Fruit fly (Drosophila melanogaster) whole organism: ENCODE results near the gene trem.

ENCODE experiments used
- CG8478 ChIP-seq: fragments of >200 bp; optimal IDR thresholded peaks from 2 replicates; lab custom pipeline; 2018; ENCODE audit warnings: inconsistent platforms
- Dll ChIP-seq: fragments of >200 bp; optimal IDR thresholded peaks from 2 replicates; lab custom pipeline; 2017
- EcR ChIP-seq, 2 experiments: fragments of >200 bp; optimal IDR thresholded peaks; 2 replicates each; lab custom pipeline; 2017; ENCODE audit warnings: missing biosample characterization in 2 of 2, missing genetic modification characterization in 2 of 2, missing genetic modification reagents in 2 of 2
- pan ChIP-seq: fragments of >200 bp; optimal IDR thresholded peaks from 2 replicates; lab custom pipeline; 2017
- psq ChIP-seq: fragments of >200 bp; optimal IDR thresholded peaks from 2 replicates; lab custom pipeline; 2017
- usp ChIP-seq: fragments of >200 bp; optimal IDR thresholded peaks from 2 replicates; lab custom pipeline; 2017; ENCODE audit warnings: missing biosample characterization, missing genetic modification characterization, mixed read lengths

Gene trem

dm6 chr3R:20031043-20031763, at the start of gene trem:
TSS of gene trem (minus strand) at chr3R:20031309.
- TF ChIP-seq CG8478 (lab: Kevin White, UChicago) (no peak), pan (lab: Kevin White, UChicago) (peak; percentile 6)

dm6 chr3R:20080205-20080604, 49.1 kb upstream of the trem start:
- TF ChIP-seq CG8478 (lab: Kevin White, UChicago) (no peak), usp (GFP tag; lab: Kevin White, UChicago) (no peak), Dll (lab: Kevin White, UChicago) (no peak), EcR (GFP tag; optimal IDR thresholded peaks at IDR 0.05; lab: Kevin White, UChicago) (no peak), psq (no peak), pan (lab: Kevin White, UChicago) (no peak)

dm6 chr3R:20066435-20066834, 35.3 kb upstream of the trem start:
- no peak for TF ChIP-seq CG8478 (lab: Kevin White, UChicago)
- TF ChIP-seq usp (GFP tag; lab: Kevin White, UChicago): no peak
- TF ChIP-seq psq: no peak
- no peak for TF ChIP-seq pan (lab: Kevin White, UChicago)
- no peak for TF ChIP-seq EcR (GFP tag; optimal IDR thresholded peaks at IDR 0.05; lab: Kevin White, UChicago)
- no peak for TF ChIP-seq Dll (lab: Kevin White, UChicago)

dm6 chr3R:20059650-20060049, 28.5 kb upstream of the trem start, which contains the start of gene CG4390:
TSS of gene CG4390 (minus strand) at chr3R:20059750.
- TF ChIP-seq Dll (lab: Kevin White, UChicago) (no peak), psq (no peak), EcR (GFP tag; optimal IDR thresholded peaks at IDR 0.05; lab: Kevin White, UChicago) (no peak), pan (lab: Kevin White, UChicago) (no peak), CG8478 (lab: Kevin White, UChicago) (no peak), usp (GFP tag; lab: Kevin White, UChicago) (no peak)

- TF ChIP-seq Dll (lab: Kevin White, UChicago) (no peak), psq (no peak), EcR (GFP tag; optimal IDR thresholded peaks at IDR 0.05; lab: Kevin White, UChicago) (no peak), pan (lab: Kevin White, UChicago) (no peak), CG8478 (lab: Kevin White, UChicago) (no peak), usp (GFP tag; lab: Kevin White, UChicago) (no peak)
Measured at dm6 chr3R:20058960-20059359, 27.9 kb upstream of the trem start.

- no peak for TF ChIP-seq Dll (lab: Kevin White, UChicago)
- TF ChIP-seq CG8478 (lab: Kevin White, UChicago): no peak
- TF ChIP-seq pan (lab: Kevin White, UChicago): no peak
- no peak for TF ChIP-seq psq
- no peak for TF ChIP-seq usp (GFP tag; lab: Kevin White, UChicago)
- TF ChIP-seq EcR (GFP tag; optimal IDR thresholded peaks at IDR 0.05; lab: Kevin White, UChicago): no peak
Measured at dm6 chr3R:20057501-20057900, 26.4 kb upstream of the trem start, which contains the start of gene mdlc. TSS of gene mdlc (plus strand) at chr3R:20057748.

dm6 chr3R:20055809-20056208, 24.7 kb upstream of the trem start, which contains the start of gene CG17193:
TSS of gene CG17193 (minus strand) at chr3R:20056097.
- no peak for TF ChIP-seq usp (GFP tag; lab: Kevin White, UChicago)
- no peak for TF ChIP-seq psq
- TF ChIP-seq EcR (GFP tag; optimal IDR thresholded peaks at IDR 0.05; lab: Kevin White, UChicago): no peak

- TF ChIP-seq usp (GFP tag; lab: Kevin White, UChicago) (no peak), pan (lab: Kevin White, UChicago) (no peak), CG8478 (lab: Kevin White, UChicago) (no peak), Dll (lab: Kevin White, UChicago) (no peak), psq (no peak), EcR (GFP tag; optimal IDR thresholded peaks at IDR 0.05; lab: Kevin White, UChicago) (no peak)
Measured at dm6 chr3R:20042457-20042856, 11.3 kb upstream of the trem start, which contains the start of the genes CG33934 and Indy-2. TSS of gene CG33934 (plus strand) at chr3R:20042757. TSS of gene Indy-2 (plus strand) at chr3R:20042757.

- TF ChIP-seq pan (lab: Kevin White, UChicago) (no peak), usp (GFP tag; lab: Kevin White, UChicago) (no peak), psq (no peak), EcR (GFP tag; optimal IDR thresholded peaks at IDR 0.05; lab: Kevin White, UChicago) (no peak), CG8478 (lab: Kevin White, UChicago) (no peak), Dll (lab: Kevin White, UChicago) (no peak)
Measured at dm6 chr3R:20035887-20036286, 4.8 kb upstream of the trem start, which contains the start of gene Regnase-1. TSS of gene Regnase-1 (minus strand) at chr3R:20036056.

dm6 chr3R:20031764-20032079, 613 bp upstream of the trem start, which contains the start of gene idc:
TSS of gene idc (plus strand) at chr3R:20031823.
- TF ChIP-seq psq (no peak), CG8478 (lab: Kevin White, UChicago) (no peak), pan (lab: Kevin White, UChicago) (no peak), EcR (GFP tag; optimal IDR thresholded peaks at IDR 0.05; lab: Kevin White, UChicago) (no peak), usp (GFP tag; lab: Kevin White, UChicago) (no peak), Dll (lab: Kevin White, UChicago) (no peak)

dm6 chr3R:20027841-20028240, 3.3 kb downstream of the trem start, which contains the start of the genes CG4424 and CG4854:
TSS of gene CG4424 (minus strand) at chr3R:20028040.
TSS of gene CG4854 (plus strand) at chr3R:20028058.
- no peak for TF ChIP-seq EcR (GFP tag; optimal IDR thresholded peaks at IDR 0.05; lab: Kevin White, UChicago)
- TF ChIP-seq Dll (lab: Kevin White, UChicago): no peak
- no peak for TF ChIP-seq psq
- TF ChIP-seq pan (lab: Kevin White, UChicago): no peak
- TF ChIP-seq CG8478 (lab: Kevin White, UChicago): no peak
- no peak for TF ChIP-seq usp (GFP tag; lab: Kevin White, UChicago)
